Fruit fly (Drosophila melanogaster): ENCODE data around the gene CG16890.

CG16890 gene

dm6 chr2L:13784155-13784681, at the start of gene CG16890:
CG16890 (minus strand) TSS chr2L:13784338.
- TF ChIP-seq caup (GFP tag; optimal IDR thresholded peaks at IDR 0.05; ENCODE audit: severe bottlenecking) (no peak), CG7928 (GFP tag; optimal IDR thresholded peaks at IDR 0.05) (no peak), CG6791 (GFP tag; IDR thresholded peaks at IDR 0.05; ENCODE audit: partially characterized antibody) (peak; percentile 50; the same call in 1 of the 3 replicates), CG14860 (GFP tag; IDR thresholded peaks at IDR 0.05; ENCODE audit: partially characterized antibody) (0 out of 3 replicates have a peak, but pooled peaks have one; percentile 7), CG4617 (GFP tag; optimal IDR thresholded peaks at IDR 0.05; ENCODE audit: borderline replicate concordance) (peak; percentile 14), CG4282 (GFP tag; optimal IDR thresholded peaks at IDR 0.05) (no peak), HLH4C (GFP tag; IDR thresholded peaks at IDR 0.05; ENCODE audit: partially characterized antibody) (peak; percentile 53; the same call in 2 of the 3 replicates), dati (GFP tag; IDR thresholded peaks at IDR 0.05) (no peak), Hsf (GFP tag; optimal IDR thresholded peaks at IDR 0.05) (no peak), h (optimal IDR thresholded peaks at IDR 0.05) (no peak), gsb (GFP tag; IDR thresholded peaks at IDR 0.05) (no peak), MBD-R2 (GFP tag; IDR thresholded peaks at IDR 0.05) (0 out of 2 replicates have a peak, but pooled peaks have one; percentile 54), org-1 (GFP tag; optimal IDR thresholded peaks at IDR 0.05) (no peak), Meics (GFP tag; optimal IDR thresholded peaks at IDR 0.05) (no peak), odd (GFP tag; optimal IDR thresholded peaks at IDR 0.05) (no peak), lilli (GFP tag; optimal IDR thresholded peaks at IDR 0.05) (no peak), CG7963 (GFP tag; IDR thresholded peaks at IDR 0.05; ENCODE audit: partially characterized antibody) (0 out of 3 replicates have a peak, but pooled peaks have one; percentile 36), sd (tag; optimal IDR thresholded peaks at IDR 0.05) (no peak), Sry-δ (GFP tag; optimal IDR thresholded peaks at IDR 0.05) (no peak), nmo (GFP tag; optimal IDR thresholded peaks at IDR 0.05) (no peak), exex (tag; optimal IDR thresholded peaks at IDR 0.05) (peak; percentile 28), unpg (GFP tag; optimal IDR thresholded peaks at IDR 0.05) (no peak), GATAe (GFP tag; conservative IDR thresholded peaks at IDR 0.05) (peak; percentile 65), fu2 (GFP tag; optimal IDR thresholded peaks at IDR 0.05) (peak; percentile 11), CTCF (GFP tag; optimal IDR thresholded peaks at IDR 0.05) (no peak), Camta (GFP tag; optimal IDR thresholded peaks at IDR 0.05) (no peak), pzg (GFP tag; optimal IDR thresholded peaks at IDR 0.05) (peak; percentile 7), CG12299 (tag; optimal IDR thresholded peaks at IDR 0.05) (no peak), sna (GFP tag; IDR thresholded peaks at IDR 0.05; ENCODE audit: partially characterized antibody) (no peak; the same call in 1 of the 2 replicates), B-H1 (GFP tag; IDR thresholded peaks at IDR 0.05) (no peak), ato (GFP tag; IDR thresholded peaks at IDR 0.05; ENCODE audit: partially characterized antibody) (no peak), tup (GFP tag; optimal IDR thresholded peaks at IDR 0.05) (no peak), Mrtf (GFP tag; IDR thresholded peaks at IDR 0.05) (no peak), MESR4 (GFP tag; optimal IDR thresholded peaks at IDR 0.05) (peak; percentile 90), Oaz (GFP tag; IDR thresholded peaks at IDR 0.05) (no peak), Trl (optimal IDR thresholded peaks at IDR 0.05) (no peak), Trl (GFP tag; optimal IDR thresholded peaks at IDR 0.05) (no peak), CG9876 (GFP tag; optimal IDR thresholded peaks at IDR 0.05) (no peak), CG14710 (tag; optimal IDR thresholded peaks at IDR 0.05) (no peak), CG2199 (GFP tag; IDR thresholded peaks at IDR 0.05) (0 out of 3 replicates have a peak, but pooled peaks have one; percentile 47), zfh2 (GFP tag; optimal IDR thresholded peaks at IDR 0.05) (no peak), Asciz (GFP tag; optimal IDR thresholded peaks at IDR 0.05) (no peak), grn (GFP tag; optimal IDR thresholded peaks at IDR 0.05) (peak; percentile 28), Antp (GFP tag; optimal IDR thresholded peaks at IDR 0.05) (no peak), sr (GFP tag; IDR thresholded peaks at IDR 0.05) (no peak), Ets97D (GFP tag; optimal IDR thresholded peaks at IDR 0.05) (no peak), kni (GFP tag; optimal IDR thresholded peaks at IDR 0.05) (no peak), knrl (GFP tag; IDR thresholded peaks at IDR 0.05; ENCODE audit: partially characterized antibody) (0 out of 3 replicates have a peak, but pooled peaks have one; percentile 6), ac (GFP tag; optimal IDR thresholded peaks at IDR 0.05) (no peak), jing (GFP tag; optimal IDR thresholded peaks at IDR 0.05) (no peak), CG7372 (GFP tag; IDR thresholded peaks at IDR 0.05) (no peak)
